Worm (Caenorhabditis elegans) whole organism, L4 larva: Measurements from ENCODE around the gene B0454.6.

Source experiments
- nhr-28 ChIP-seq: fragments of 150-350 bp; optimal IDR thresholded peaks from 2 replicates; lab custom pipeline; 2014; ENCODE audit warnings: missing biosample characterization, missing genetic modification characterization
- pqm-1 ChIP-seq: sonication (generic microtip); optimal IDR thresholded peaks from 2 replicates; lab custom pipeline; 2017; ENCODE audit warnings: missing biosample characterization, missing genetic modification characterization
- ztf-7 ChIP-seq: fragments of 150-350 bp; optimal IDR thresholded peaks from 2 replicates; lab custom pipeline; 2014; ENCODE audit warnings: missing biosample characterization, missing genetic modification characterization

- no peak for TF ChIP-seq nhr-28
- TF ChIP-seq pqm-1 (tag; lab: Kevin White, UChicago) = no peak
- no peak for TF ChIP-seq ztf-7 (tag; lab: Kevin White, UChicago)
Observed at ce11 chrII:2997828-2998441, 34.6 kb upstream of the B0454.6 start.
